Worm (Caenorhabditis elegans): ENCODE data around the gene rpc-11.

Gene rpc-11

ce11 chrIV:1385915-1386314 is 23.9 kb downstream of the rpc-11 start, which contains the start of gene nhr-41:
nhr-41 (plus strand) TSS chrIV:1386215.
- no peak for TF ChIP-seq unc-62 (GFP tag; optimal IDR thresholded peaks at IDR 0.05)

- TF ChIP-seq unc-62 (GFP tag; optimal IDR thresholded peaks at IDR 0.05) = no peak
These were observed 24.3 kb downstream of the rpc-11 start for ce11 chrIV:1385500-1385899.

ce11 chrIV:1381596-1382274 is 28.1 kb downstream of the rpc-11 start:
- TF ChIP-seq unc-62 (GFP tag; optimal IDR thresholded peaks at IDR 0.05) = no peak

- TF ChIP-seq unc-62 (GFP tag; optimal IDR thresholded peaks at IDR 0.05) = no peak
These were observed 29.5 kb downstream of the rpc-11 start for ce11 chrIV:1380350-1380749.

ce11 chrIV:1378954-1379353 is 30.9 kb downstream of the rpc-11 start:
- TF ChIP-seq unc-62 (GFP tag; optimal IDR thresholded peaks at IDR 0.05) = no peak

- TF ChIP-seq unc-62 (GFP tag; optimal IDR thresholded peaks at IDR 0.05) = no peak
These were observed 32.1 kb downstream of the rpc-11 start for ce11 chrIV:1377699-1378098.

ce11 chrIV:1375289-1375688 is 34.6 kb downstream of the rpc-11 start:
- no peak for TF ChIP-seq unc-62 (GFP tag; optimal IDR thresholded peaks at IDR 0.05)

ce11 chrIV:1371300-1371699 is 38.5 kb downstream of the rpc-11 start:
- no peak for TF ChIP-seq unc-62 (GFP tag; optimal IDR thresholded peaks at IDR 0.05)

ce11 chrIV:1367041-1367440 is 42.8 kb downstream of the rpc-11 start:
- no peak for TF ChIP-seq unc-62 (GFP tag; optimal IDR thresholded peaks at IDR 0.05)

- no peak for TF ChIP-seq unc-62 (GFP tag; optimal IDR thresholded peaks at IDR 0.05)
These were observed 44.1 kb downstream of the rpc-11 start for ce11 chrIV:1365771-1366170.

ce11 chrIV:1361616-1362228 is 48.1 kb downstream of the rpc-11 start:
- no peak for TF ChIP-seq unc-62 (GFP tag; optimal IDR thresholded peaks at IDR 0.05)

- no peak for TF ChIP-seq unc-62 (GFP tag; optimal IDR thresholded peaks at IDR 0.05)
These were observed 50.7 kb downstream of the rpc-11 start, which contains the start of gene col-105 for ce11 chrIV:1359125-1359524. col-105 (minus strand) TSS chrIV:1359225.
